Fruit fly (Drosophila melanogaster): Measurements from ENCODE around the gene snf.

- TF ChIP-seq CG3032 (tag; optimal IDR thresholded peaks at IDR 0.05) (peak; percentile 48), CG10631 (GFP tag; optimal IDR thresholded peaks at IDR 0.05) (no peak)
Measured at dm6 chrX:5317170-5317569, 8.1 kb downstream of the snf start, which contains the start of the genes CG15930 and Sas10.
